Fruit fly (Drosophila melanogaster) Kc167 (cell line): ENCODE data around the gene mRpL48.

ENCODE experiments used
- Myc ChIP-seq: fragments of >200 bp; optimal IDR thresholded peaks from 2 replicates; lab custom pipeline; 2017; ENCODE audit warnings: missing external identifiers
- insv ChIP-seq: fragments of >200 bp; optimal IDR thresholded peaks from 3 replicates; lab custom pipeline; 2018; ENCODE audit warnings: missing external identifiers

dm6 chr2L:1758853-1759252 is 48.6 kb downstream of the mRpL48 start, which contains the start of gene CG17650:
- TF ChIP-seq insv (lab: Kevin White, UChicago) (no peak), Myc (no peak)
